Worm (Caenorhabditis elegans): ENCODE results near the gene pqbp-1.1.
A peak's percentile ranks its signal among the peaks of the same experiment; 100 is the strongest.

Gene pqbp-1.1

ce11 chrIV:218252-218651 is 43.2 kb downstream of the pqbp-1.1 start, which contains the start of gene prdx-6:
prdx-6 (plus strand) TSS chrIV:218552.
- no peak for TF ChIP-seq C08G9.2 (tag; optimal IDR thresholded peaks at IDR 0.05)

ce11 chrIV:210591-210990 is 50.9 kb downstream of the pqbp-1.1 start:
- TF ChIP-seq unc-42 (tag; optimal IDR thresholded peaks at IDR 0.05), result peak; percentile 44
- TF ChIP-seq K09A11.1 (tag; optimal IDR thresholded peaks at IDR 0.05; ENCODE audit: insufficient read depth), result no peak
- TF ChIP-seq ceh-31 (tag; optimal IDR thresholded peaks at IDR 0.05), result peak; percentile 33
- TF ChIP-seq F13H6.1 (tag; optimal IDR thresholded peaks at IDR 0.05), result no peak
- TF ChIP-seq ceh-22 (tag; optimal IDR thresholded peaks at IDR 0.05), result no peak
- no peak for TF ChIP-seq elt-4 (tag; optimal IDR thresholded peaks at IDR 0.05)
- peak; percentile 46 for TF ChIP-seq nfya-1 (tag; optimal IDR thresholded peaks at IDR 0.05)
- no peak for TF ChIP-seq pha-2 (tag; optimal IDR thresholded peaks at IDR 0.05)
- TF ChIP-seq elt-2 (tag; optimal IDR thresholded peaks at IDR 0.05), result peak; percentile 67
- peak; percentile 66 for TF ChIP-seq unc-55 (GFP tag; optimal IDR thresholded peaks at IDR 0.05)
- TF ChIP-seq syd-9 (tag; optimal IDR thresholded peaks at IDR 0.05), result peak; percentile 3
- TF ChIP-seq tbx-2 (tag; optimal IDR thresholded peaks at IDR 0.05), result peak; percentile 62

Data from whole organism, late embryonic.